Worm (Caenorhabditis elegans): Measurements from ENCODE around the gene ptr-6.

DNA sequence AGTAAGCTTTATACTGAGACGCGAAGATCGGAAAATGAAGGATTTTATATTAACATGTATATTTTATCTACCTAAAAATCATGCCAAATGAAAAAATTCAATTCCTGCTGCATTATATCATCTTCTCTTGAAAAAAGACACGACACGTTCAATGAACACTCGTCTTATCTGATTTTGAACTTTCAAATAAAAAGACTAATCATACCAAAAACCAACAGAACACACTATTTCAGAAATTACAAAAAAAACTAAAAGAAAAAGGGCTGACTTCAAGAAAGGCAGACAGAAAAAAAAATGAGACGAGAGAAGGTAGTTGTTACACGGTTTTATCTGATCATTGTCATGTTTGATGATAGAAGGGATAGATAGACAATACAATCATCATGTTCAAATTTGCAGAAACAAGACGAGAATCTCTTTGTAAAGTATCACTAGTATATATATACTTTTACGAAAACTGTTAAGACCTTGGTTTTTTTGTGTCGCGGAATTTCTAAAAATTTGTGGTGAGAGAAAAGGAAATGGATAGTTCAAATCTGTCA is 36.2 kb upstream of the ptr-6 start:
- TF ChIP-seq unc-55 (GFP tag; optimal IDR thresholded peaks at IDR 0.05), result no peak
- no peak for TF ChIP-seq lin-39 (tag; optimal IDR thresholded peaks at IDR 0.05)
- no peak for TF ChIP-seq nhr-12 (tag; optimal IDR thresholded peaks at IDR 0.05)
- no peak for TF ChIP-seq elt-3 (tag; optimal IDR thresholded peaks at IDR 0.05)
- no peak for TF ChIP-seq snpc-4 (tag; optimal IDR thresholded peaks at IDR 0.05)
- TF ChIP-seq dmd-4 (tag; optimal IDR thresholded peaks at IDR 0.05), result no peak
- no peak for TF ChIP-seq ceh-82 (tag; optimal IDR thresholded peaks at IDR 0.05)

All from whole organism, L2 larva.